Fruit fly (Drosophila melanogaster) whole organism, embryonic: Measurements from ENCODE around the gene beat-IIa.
A peak's percentile ranks its signal among the peaks of the same experiment; 100 is the strongest.

Experiments used
- Abd-B ChIP-seq: fragments of 200-800 bp; sonication (Bioruptor generic); optimal IDR thresholded peaks from 2 replicates; lab custom pipeline; 2018; ENCODE audit warnings: missing biosample characterization, mild to moderate bottlenecking, missing genetic modification characterization, moderate library complexity
- B-H1 ChIP-seq: fragments of 200-800 bp; sonication (Bioruptor generic); IDR thresholded peaks from 3 replicates; pipeline ENCODE4 v1.3.6; 2022; ENCODE audit warnings: missing biosample characterization, missing genetic modification characterization
- CG10462 ChIP-seq: fragments of 200-800 bp; sonication (Bioruptor generic); optimal IDR thresholded peaks from 2 replicates; lab custom pipeline; 2016; ENCODE audit warnings: missing biosample characterization, missing genetic modification characterization
- CG11696 ChIP-seq: fragments of 200-800 bp; sonication (Bioruptor generic); IDR thresholded peaks from 2 replicates; pipeline ENCODE4 v1.3.6; 2022; ENCODE audit warnings: missing biosample characterization, missing genetic modification characterization
- CG13123 ChIP-seq: fragments of 200-800 bp; sonication (Bioruptor generic); optimal IDR thresholded peaks from 2 replicates; lab custom pipeline; 2016; ENCODE audit warnings: missing biosample characterization, missing genetic modification characterization
- CG13287 ChIP-seq: fragments of 200-800 bp; sonication (Bioruptor generic); IDR thresholded peaks from 2 replicates; pipeline ENCODE4 v1.3.6; 2022; ENCODE audit warnings: missing biosample characterization, missing genetic modification characterization; ENCODE audit not compliant: partially characterized antibody
- CG13775 ChIP-seq: fragments of 200-800 bp; sonication (Bioruptor generic); optimal IDR thresholded peaks from 3 replicates; lab custom pipeline; 2017; ENCODE audit warnings: missing biosample characterization, mild to moderate bottlenecking, missing genetic modification characterization
- CG16863 ChIP-seq: fragments of 200-800 bp; sonication (Bioruptor generic); optimal IDR thresholded peaks from 3 replicates; lab custom pipeline; 2016; ENCODE audit warnings: missing biosample characterization, missing genetic modification characterization
- CG17829 ChIP-seq: fragments of 200-800 bp; optimal IDR thresholded peaks from 2 replicates; lab custom pipeline; 2019; ENCODE audit warnings: missing biosample characterization, mild to moderate bottlenecking, missing genetic modification characterization, moderate library complexity
- CG2199 ChIP-seq: fragments of 200-800 bp; sonication (Bioruptor generic); IDR thresholded peaks from 3 replicates; pipeline ENCODE4 v1.3.6; 2022; ENCODE audit warnings: missing biosample characterization, missing genetic modification characterization
- CG3407 ChIP-seq: fragments of 200-800 bp; sonication (Bioruptor generic); optimal IDR thresholded peaks from 2 replicates; lab custom pipeline; 2018; ENCODE audit warnings: missing biosample characterization, mild to moderate bottlenecking, missing genetic modification characterization
- CG6254 ChIP-seq: fragments of 200-800 bp; sonication (Bioruptor generic); optimal IDR thresholded peaks from 3 replicates; lab custom pipeline; 2017; ENCODE audit warnings: mild to moderate bottlenecking, missing biosample characterization, missing genetic modification reagents, missing genetic modification characterization
- CG6765 ChIP-seq: fragments of 200-800 bp; sonication (Bioruptor generic); optimal IDR thresholded peaks from 3 replicates; lab custom pipeline; 2017; ENCODE audit warnings: missing biosample characterization, mild to moderate bottlenecking, missing genetic modification characterization
- CG7839 ChIP-seq: fragments of 200-800 bp; sonication (Bioruptor generic); optimal IDR thresholded peaks from 3 replicates; lab custom pipeline; 2018; ENCODE audit warnings: missing biosample characterization, mild to moderate bottlenecking, missing genetic modification characterization, moderate library complexity
- CG9876 ChIP-seq: fragments of 200-800 bp; sonication (Bioruptor generic); optimal IDR thresholded peaks from 2 replicates; lab custom pipeline; 2016; ENCODE audit warnings: missing biosample characterization, missing genetic modification characterization
- Chrac-16 ChIP-seq: fragments of 200-800 bp; sonication (Bioruptor generic); optimal IDR thresholded peaks from 3 replicates; lab custom pipeline; 2016; ENCODE audit warnings: missing biosample characterization, missing genetic modification characterization
- CkIIα-i1 ChIP-seq: fragments of 200-800 bp; sonication (Bioruptor generic); IDR thresholded peaks from 2 replicates; pipeline ENCODE4 v1.3.6; 2022; ENCODE audit warnings: missing biosample characterization, missing genetic modification characterization
- Doc3 ChIP-seq: fragments of 200-800 bp; sonication (Bioruptor generic); IDR thresholded peaks from 3 replicates; pipeline ENCODE4 v1.3.6; 2022; ENCODE audit warnings: missing biosample characterization, missing genetic modification characterization; ENCODE audit not compliant: partially characterized antibody
- Dp ChIP-seq: fragments of 200-800 bp; sonication (Bioruptor generic); optimal IDR thresholded peaks from 2 replicates; lab custom pipeline; 2018; ENCODE audit warnings: missing biosample characterization, mild to moderate bottlenecking, missing genetic modification characterization, moderate library complexity
- Fer2 ChIP-seq: fragments of 200-800 bp; sonication (Bioruptor generic); optimal IDR thresholded peaks from 2 replicates; lab custom pipeline; 2018; ENCODE audit warnings: missing biosample characterization, mild to moderate bottlenecking, missing genetic modification characterization, moderate library complexity
- GATAe ChIP-seq: fragments of 200-800 bp; sonication (Bioruptor generic); conservative IDR thresholded peaks from 2 replicates; pipeline ENCODE4 v1.3.6; 2022; ENCODE audit warnings: missing biosample characterization, missing genetic modification characterization
- H15 ChIP-seq: fragments of 200-800 bp; sonication (Bioruptor generic); IDR thresholded peaks from 3 replicates; pipeline ENCODE4 v1.3.6; 2022; ENCODE audit warnings: missing biosample characterization, missing genetic modification characterization
- Hr78 ChIP-seq, 2 experiments: fragments of 200-800 bp in 1 of 2; fragments of >200 bp in 1 of 2; sonication (Bioruptor generic) in 1 of 2; optimal IDR thresholded peaks; 2 replicates each; lab custom pipeline; 2017 to 2019; ENCODE audit warnings: missing biosample characterization in 2 of 2, missing genetic modification characterization in 2 of 2, mild to moderate bottlenecking in 1 of 2, moderate library complexity in 1 of 2
- Poxn ChIP-seq: fragments of 200-800 bp; sonication (Bioruptor generic); IDR thresholded peaks from 2 replicates; pipeline ENCODE4 v1.3.6; 2022; ENCODE audit warnings: missing biosample characterization, missing genetic modification characterization
- Six4 ChIP-seq: fragments of 200-800 bp; sonication (Bioruptor generic); optimal IDR thresholded peaks from 2 replicates; lab custom pipeline; 2016; ENCODE audit warnings: missing biosample characterization, missing genetic modification characterization
- Sox102F ChIP-seq: fragments of 200-800 bp; sonication (Bioruptor generic); optimal IDR thresholded peaks from 2 replicates; lab custom pipeline; 2018; ENCODE audit warnings: missing biosample characterization, mild to moderate bottlenecking, missing genetic modification characterization, moderate library complexity
- Sry-β ChIP-seq: fragments of 200-800 bp; sonication (Bioruptor generic); optimal IDR thresholded peaks from 2 replicates; lab custom pipeline; 2018; ENCODE audit warnings: missing biosample characterization, mild to moderate bottlenecking, missing genetic modification characterization, moderate library complexity
- Sry-δ ChIP-seq: fragments of 200-800 bp; sonication (Bioruptor generic); optimal IDR thresholded peaks from 2 replicates; lab custom pipeline; 2016; ENCODE audit warnings: missing biosample characterization, missing genetic modification characterization
- br ChIP-seq: fragments of >200 bp; optimal IDR thresholded peaks from 2 replicates; lab custom pipeline; 2017
- chif ChIP-seq, 2 experiments: fragments of 200-800 bp; sonication (Bioruptor generic); optimal IDR thresholded peaks; 3 replicates each; lab custom pipeline; 2016; ENCODE audit warnings: missing biosample characterization in 2 of 2, missing genetic modification characterization in 2 of 2
- dmrt11E ChIP-seq: fragments of 200-800 bp; sonication (Bioruptor generic); optimal IDR thresholded peaks from 3 replicates; lab custom pipeline; 2018; ENCODE audit warnings: missing biosample characterization, mild to moderate bottlenecking, missing genetic modification characterization, moderate library complexity
- dysf ChIP-seq: fragments of 200-800 bp; sonication (Bioruptor generic); IDR thresholded peaks from 3 replicates; pipeline ENCODE4 v1.3.6; 2022; ENCODE audit warnings: missing biosample characterization, missing genetic modification characterization
- ewg ChIP-seq: fragments of 200-800 bp; sonication (Bioruptor generic); optimal IDR thresholded peaks from 3 replicates; lab custom pipeline; 2017; ENCODE audit warnings: mild to moderate bottlenecking, missing biosample characterization, missing genetic modification reagents, missing genetic modification characterization
- exex ChIP-seq: fragments of 200-800 bp; sonication (Bioruptor generic); optimal IDR thresholded peaks from 4 replicates; lab custom pipeline; 2018; ENCODE audit warnings: missing biosample characterization, mild to moderate bottlenecking, missing genetic modification characterization, moderate library complexity
- gem ChIP-seq: fragments of 200-800 bp; sonication (Bioruptor generic); optimal IDR thresholded peaks from 2 replicates; lab custom pipeline; 2019; ENCODE audit warnings: missing biosample characterization, mild to moderate bottlenecking, missing genetic modification characterization, moderate library complexity
- gsb ChIP-seq: fragments of 200-800 bp; sonication (Bioruptor generic); IDR thresholded peaks from 2 replicates; pipeline ENCODE4 v1.3.6; 2022; ENCODE audit warnings: missing biosample characterization, missing genetic modification characterization
- jumu ChIP-seq: fragments of 200-800 bp; sonication (Bioruptor generic); optimal IDR thresholded peaks from 3 replicates; lab custom pipeline; 2016; ENCODE audit warnings: missing biosample characterization, missing genetic modification characterization
- klu ChIP-seq: fragments of 200-800 bp; sonication (Bioruptor generic); IDR thresholded peaks from 2 replicates; pipeline ENCODE4 v1.3.6; 2022; ENCODE audit warnings: missing biosample characterization, missing genetic modification characterization
- luna ChIP-seq: fragments of 200-800 bp; sonication (Bioruptor generic); optimal IDR thresholded peaks from 2 replicates; lab custom pipeline; 2016; ENCODE audit warnings: missing biosample characterization, missing genetic modification characterization
- mam ChIP-seq: fragments of 200-800 bp; sonication (Bioruptor generic); optimal IDR thresholded peaks from 3 replicates; lab custom pipeline; 2016; ENCODE audit warnings: missing biosample characterization, missing genetic modification characterization
- mirr ChIP-seq: fragments of 200-800 bp; sonication (Bioruptor generic); optimal IDR thresholded peaks from 3 replicates; lab custom pipeline; 2018; ENCODE audit warnings: missing biosample characterization, mild to moderate bottlenecking, missing genetic modification characterization
- nom ChIP-seq: fragments of 200-800 bp; sonication (Bioruptor generic); optimal IDR thresholded peaks from 2 replicates; lab custom pipeline; 2017; ENCODE audit warnings: missing biosample characterization, missing genetic modification characterization, mild to moderate bottlenecking, moderate library complexity, missing genetic modification reagents
- org-1 ChIP-seq: fragments of 200-800 bp; sonication (Bioruptor generic); optimal IDR thresholded peaks from 2 replicates; lab custom pipeline; 2017; ENCODE audit warnings: missing biosample characterization, missing genetic modification characterization
- p53 ChIP-seq: fragments of 200-800 bp; sonication (Bioruptor generic); optimal IDR thresholded peaks from 2 replicates; lab custom pipeline; 2016; ENCODE audit warnings: missing biosample characterization, missing genetic modification characterization
- peb ChIP-seq: fragments of 200-800 bp; sonication (Bioruptor generic); IDR thresholded peaks from 2 replicates; pipeline ENCODE4 v1.3.6; 2022; ENCODE audit warnings: missing biosample characterization, missing genetic modification characterization
- repo ChIP-seq: fragments of 200-800 bp; sonication (Bioruptor generic); optimal IDR thresholded peaks from 2 replicates; lab custom pipeline; 2016; ENCODE audit warnings: missing biosample characterization, missing genetic modification characterization
- schlank ChIP-seq: fragments of 200-800 bp; sonication (Bioruptor generic); optimal IDR thresholded peaks from 2 replicates; lab custom pipeline; 2018; ENCODE audit warnings: missing biosample characterization, mild to moderate bottlenecking, missing genetic modification characterization
- sens-2 ChIP-seq: fragments of 200-800 bp; sonication (Bioruptor generic); IDR thresholded peaks from 2 replicates; pipeline ENCODE4 v1.3.6; 2022; ENCODE audit warnings: missing biosample characterization, missing genetic modification characterization
- so ChIP-seq: fragments of 200-800 bp; sonication (Bioruptor generic); IDR thresholded peaks from 3 replicates; pipeline ENCODE4 v1.3.6; 2022; ENCODE audit warnings: missing biosample characterization, missing genetic modification characterization
- z ChIP-seq: fragments of 200-800 bp; sonication (Bioruptor generic); IDR thresholded peaks from 3 replicates; pipeline ENCODE4 v1.3.6; 2022; ENCODE audit warnings: missing biosample characterization, missing genetic modification characterization

beat-IIa gene

dm6 chr3R:17386168-17386819 lies 20.4 kb upstream of the beat-IIa start (continued):
- TF ChIP-seq Abd-B (GFP tag; lab: Kevin White, UChicago) (peak; percentile 30), ewg (peak; percentile 64), CG10462 (GFP tag; lab: Kevin White, UChicago) (peak; percentile 18), Dp (GFP tag; lab: Kevin White, UChicago) (no peak), luna (GFP tag; lab: Kevin White, UChicago) (no peak), gsb (GFP tag; lab: Robert Waterston, UW) (no peak), CG13287 (no peak), CG3407 (GFP tag; lab: Kevin White, UChicago) (peak; percentile 66), GATAe (GFP tag; lab: Robert Waterston, UW) (no peak), Fer2 (peak; percentile 42), Sry-δ (peak; percentile 31), jumu (GFP tag; lab: Kevin White, UChicago) (peak; percentile 27), gem (tag; lab: Kevin White, UChicago) (peak; percentile 83), CkIIα-i1 (GFP tag; lab: Robert Waterston, UW) (no peak), B-H1 (GFP tag; lab: Robert Waterston, UW) (peak; percentile 74), Sox102F (GFP tag; lab: Kevin White, UChicago) (peak; percentile 81), CG6254 (GFP tag; lab: Kevin White, UChicago) (peak; percentile 48), CG16863 (GFP tag; lab: Kevin White, UChicago) (peak; percentile 36), CG9876 (GFP tag; lab: Kevin White, UChicago) (no peak), Doc3 (no peak), CG6765 (no peak), org-1 (GFP tag; lab: Kevin White, UChicago) (peak; percentile 8), H15 (GFP tag; lab: Robert Waterston, UW) (peak; percentile 76), exex (tag; lab: Kevin White, UChicago) (no peak), CG17829 (tag; lab: Kevin White, UChicago) (peak; percentile 69), CG7839 (tag; lab: Kevin White, UChicago) (peak; percentile 73), Poxn (GFP tag; lab: Robert Waterston, UW) (no peak), Six4 (peak; percentile 49), p53 (GFP tag; lab: Kevin White, UChicago) (no peak), z (GFP tag; lab: Robert Waterston, UW) (no peak), mam (GFP tag; lab: Kevin White, UChicago) (no peak), br (lab: Kevin White, UChicago) (no peak), dmrt11E (peak; percentile 67), repo (GFP tag; lab: Kevin White, UChicago) (peak; percentile 23), sens-2 (GFP tag; lab: Robert Waterston, UW) (peak; percentile 60), klu (no peak), schlank (no peak), nom (peak; percentile 29), CG13775 (GFP tag; lab: Kevin White, UChicago) (peak; percentile 3), CG2199 (GFP tag; lab: Robert Waterston, UW) (peak; percentile 43; the same call in 1 of the 3 replicates), Sry-β (GFP tag; lab: Kevin White, UChicago) (no peak), so (GFP tag; lab: Robert Waterston, UW) (peak; percentile 73; the same call in 1 of the 3 replicates), mirr (GFP tag; lab: Kevin White, UChicago) (no peak), Chrac-16 (GFP tag; lab: Kevin White, UChicago) (peak; percentile 47), dysf (GFP tag; lab: Robert Waterston, UW) (peak; percentile 65), peb (GFP tag; lab: Robert Waterston, UW) (peak; percentile 44; the same call in 1 of the 2 replicates), chif (GFP tag; optimal IDR thresholded peaks at IDR 0.05; lab: Kevin White, UChicago) (peak; percentile 34 to 54), CG13123 (GFP tag; lab: Kevin White, UChicago) (peak; percentile 33), CG11696 (GFP tag; lab: Robert Waterston, UW) (no peak), Hr78 (GFP tag; optimal IDR thresholded peaks at IDR 0.05; lab: Kevin White, UChicago) (peak in 1 of 2 experiments; percentile 29)
